Fruit fly (Drosophila melanogaster) whole organism, pupa: ENCODE results near the gene CG18675.

Source experiments
- CG10348 ChIP-seq: fragments of 200-800 bp; sonication (Bioruptor generic); IDR thresholded peaks from 2 replicates; pipeline ENCODE4 v1.3.6; 2022; ENCODE audit warnings: missing biosample characterization, missing genetic modification characterization
- CG12605 ChIP-seq: fragments of 200-800 bp; sonication (Bioruptor generic); IDR thresholded peaks from 2 replicates; pipeline ENCODE4 v1.3.6; 2022; ENCODE audit warnings: missing biosample characterization, missing genetic modification characterization
- CG14655 ChIP-seq: fragments of 200-800 bp; sonication (Bioruptor generic); optimal IDR thresholded peaks from 3 replicates; lab custom pipeline; 2017; ENCODE audit warnings: mild to moderate bottlenecking, missing biosample characterization, missing genetic modification reagents, missing genetic modification characterization
- CG15710 ChIP-seq: fragments of 200-800 bp; sonication (Bioruptor generic); optimal IDR thresholded peaks from 2 replicates; lab custom pipeline; 2018; ENCODE audit warnings: missing biosample characterization, mild to moderate bottlenecking, missing genetic modification characterization, moderate library complexity
- CG17806 ChIP-seq: fragments of 200-800 bp; sonication (Bioruptor generic); optimal IDR thresholded peaks from 2 replicates; lab custom pipeline; 2018; ENCODE audit warnings: missing biosample characterization, mild to moderate bottlenecking, missing genetic modification characterization, moderate library complexity
- CG32121 ChIP-seq: fragments of 200-800 bp; sonication (Bioruptor generic); IDR thresholded peaks from 2 replicates; pipeline ENCODE4 v1.3.6; 2022; ENCODE audit warnings: missing biosample characterization, missing genetic modification characterization
- CG8159 ChIP-seq: fragments of 200-800 bp; sonication (Bioruptor generic); optimal IDR thresholded peaks from 3 replicates; lab custom pipeline; 2018; ENCODE audit warnings: missing biosample characterization, mild to moderate bottlenecking, missing genetic modification characterization, moderate library complexity
- CG9948 ChIP-seq: fragments of 200-800 bp; sonication (Bioruptor generic); optimal IDR thresholded peaks from 2 replicates; lab custom pipeline; 2018; ENCODE audit warnings: missing biosample characterization, mild to moderate bottlenecking, missing genetic modification characterization, moderate library complexity
- D1 ChIP-seq: fragments of 200-800 bp; sonication (Bioruptor generic); optimal IDR thresholded peaks from 2 replicates; lab custom pipeline; 2018; ENCODE audit warnings: missing biosample characterization, mild to moderate bottlenecking, missing genetic modification characterization, moderate library complexity
- EcR ChIP-seq: fragments of 200-800 bp; sonication (Bioruptor generic); optimal IDR thresholded peaks from 3 replicates; lab custom pipeline; 2019; ENCODE audit warnings: missing biosample characterization, missing genetic modification characterization, mild to moderate bottlenecking, moderate library complexity, missing genetic modification reagents
- Pif1A ChIP-seq: fragments of 200-800 bp; sonication (Bioruptor generic); optimal IDR thresholded peaks from 3 replicates; lab custom pipeline; 2016; ENCODE audit warnings: missing biosample characterization, missing genetic modification characterization
- Snoo ChIP-seq: fragments of 200-800 bp; sonication (Bioruptor generic); optimal IDR thresholded peaks from 3 replicates; lab custom pipeline; 2017; ENCODE audit warnings: missing biosample characterization, mild to moderate bottlenecking, missing genetic modification characterization, inconsistent platforms
- gl ChIP-seq: fragments of 200-800 bp; sonication (Bioruptor generic); optimal IDR thresholded peaks from 2 replicates; lab custom pipeline; 2018; ENCODE audit warnings: missing biosample characterization, mild to moderate bottlenecking, missing genetic modification characterization

dm6 chr3L:4212815-4213214 is 39.1 kb downstream of the CG18675 start, which contains the start of gene Cpr64Ac:
- TF ChIP-seq CG9948 (tag; lab: Kevin White, UChicago) (no peak), CG10348 (no peak), CG8159 (tag; lab: Kevin White, UChicago) (no peak), CG14655 (no peak), gl (tag; lab: Kevin White, UChicago) (no peak), CG17806 (tag; lab: Kevin White, UChicago) (no peak), CG12605 (GFP tag; lab: Robert Waterston, UW) (no peak), D1 (tag; lab: Kevin White, UChicago) (no peak), EcR (GFP tag; lab: Kevin White, UChicago) (no peak), Snoo (tag; lab: Kevin White, UChicago) (no peak), CG15710 (tag; lab: Kevin White, UChicago) (no peak), Pif1A (GFP tag; lab: Kevin White, UChicago) (no peak), CG32121 (GFP tag; lab: Robert Waterston, UW) (no peak)
